Worm (Caenorhabditis elegans) whole organism, young adult: Measurements from ENCODE around the gene Y54G11A.7.
"Not testable (repeated sequence)": the region's sequence is repeated elsewhere in the genome, so short reads cannot be mapped to it uniquely, and the experiment has no call there.

ENCODE experiments used
- B0019.2 ChIP-seq: fragments of 200-800 bp; sonication (Bioruptor generic); conservative IDR thresholded peaks from 2 replicates; pipeline ENCODE4 v1.3.6; 2022; ENCODE audit warnings: missing genetic modification reagents, missing genetic modification characterization, missing compliant biosample characterization
- B0261.1 ChIP-seq: sonication (generic microtip); optimal IDR thresholded peaks from 2 replicates; lab custom pipeline; 2016; ENCODE audit warnings: mild to moderate bottlenecking, missing genetic modification characterization, moderate library complexity, missing compliant biosample characterization
- F23B12.7 ChIP-seq: sonication (generic microtip); optimal IDR thresholded peaks from 2 replicates; lab custom pipeline; 2017; ENCODE audit warnings: missing genetic modification characterization, mild to moderate bottlenecking, missing compliant biosample characterization, antibody characterized with exemption, moderate library complexity; ENCODE audit not compliant: insufficient read depth
- F33H1.4 ChIP-seq: fragments of 200-800 bp; sonication (Bioruptor generic); IDR thresholded peaks from 2 replicates; pipeline ENCODE4 v1.3.6; 2022; ENCODE audit warnings: missing genetic modification reagents, missing genetic modification characterization, missing compliant biosample characterization
- F37B4.10 ChIP-seq: fragments of 200-800 bp; sonication (Bioruptor generic); IDR thresholded peaks from 2 replicates; pipeline ENCODE4 v1.3.6; 2022; ENCODE audit warnings: missing genetic modification characterization, missing compliant biosample characterization
- F39B2.1 ChIP-seq: fragments of 200-800 bp; sonication (Bioruptor generic); IDR thresholded peaks from 2 replicates; pipeline ENCODE4 v1.3.6; 2022; ENCODE audit warnings: missing genetic modification reagents, missing genetic modification characterization, missing compliant biosample characterization
- F52B5.7 ChIP-seq: sonication (generic microtip); optimal IDR thresholded peaks from 2 replicates; lab custom pipeline; 2016; ENCODE audit warnings: mild to moderate bottlenecking, missing genetic modification characterization, missing compliant biosample characterization
- K11D2.4 ChIP-seq: fragments of 200-800 bp; sonication (Bioruptor generic); IDR thresholded peaks from 2 replicates; pipeline ENCODE4 v1.3.6; 2022; ENCODE audit warnings: missing genetic modification reagents, missing genetic modification characterization, missing compliant biosample characterization
- T07F8.4 ChIP-seq: sonication (generic microtip); optimal IDR thresholded peaks from 2 replicates; lab custom pipeline; 2016; ENCODE audit warnings: mild to moderate bottlenecking, missing genetic modification characterization, moderate library complexity, missing compliant biosample characterization
- Y53F4B.3 ChIP-seq: fragments of 200-800 bp; sonication (Bioruptor generic); IDR thresholded peaks from 2 replicates; pipeline ENCODE4 v1.3.6; 2022; ENCODE audit warnings: missing genetic modification reagents, missing genetic modification characterization, missing compliant biosample characterization
- Y53G8AR.9 ChIP-seq: fragments of 200-800 bp; sonication (Bioruptor generic); conservative IDR thresholded peaks from 2 replicates; pipeline ENCODE4 v1.3.6; 2022; ENCODE audit warnings: missing genetic modification reagents, missing genetic modification characterization, missing compliant biosample characterization
- Y79H2A.3 ChIP-seq: fragments of 200-800 bp; sonication (Bioruptor generic); conservative IDR thresholded peaks from 2 replicates; pipeline ENCODE4 v1.3.6; 2022; ENCODE audit warnings: missing genetic modification reagents, missing genetic modification characterization, missing compliant biosample characterization
- akir-1 ChIP-seq: fragments of 200-800 bp; sonication (Bioruptor generic); optimal IDR thresholded peaks from 2 replicates; lab custom pipeline; 2018; ENCODE audit warnings: mild to moderate bottlenecking, missing genetic modification characterization, moderate library complexity, missing compliant biosample characterization
- ama-1 ChIP-seq, 3 experiments: fragments of 150-350 bp in 1 of 3; sonication (generic microtip) in 2 of 3; optimal IDR thresholded peaks; 2 replicates each; lab custom pipeline; 2014 to 2018; ENCODE audit warnings: missing biosample characterization in 2 of 3, missing genetic modification characterization in 2 of 3, missing genetic modification reagents in 2 of 3
- aptf-3 ChIP-seq: fragments of 200-800 bp; sonication (Bioruptor generic); IDR thresholded peaks from 2 replicates; pipeline ENCODE4 v1.3.6; 2022; ENCODE audit warnings: missing genetic modification characterization, missing compliant biosample characterization
- atf-7 ChIP-seq: sonication (generic microtip); optimal IDR thresholded peaks from 2 replicates; lab custom pipeline; 2017; ENCODE audit warnings: mild to moderate bottlenecking, missing genetic modification characterization, missing compliant biosample characterization
- athp-1 ChIP-seq: sonication (generic microtip); optimal IDR thresholded peaks from 2 replicates; lab custom pipeline; 2017; ENCODE audit warnings: mild to moderate bottlenecking, missing genetic modification characterization, missing compliant biosample characterization
- attf-3 ChIP-seq: fragments of 200-800 bp; sonication (Bioruptor generic); conservative IDR thresholded peaks from 2 replicates; pipeline ENCODE4 v1.3.6; 2022; ENCODE audit warnings: missing genetic modification reagents, missing genetic modification characterization, missing compliant biosample characterization
- attf-5 ChIP-seq: fragments of 200-800 bp; sonication (Bioruptor generic); optimal IDR thresholded peaks from 2 replicates; lab custom pipeline; 2018; ENCODE audit warnings: mild to moderate bottlenecking, missing genetic modification characterization, missing compliant biosample characterization
- ccch-3 ChIP-seq: fragments of 200-800 bp; sonication (Bioruptor generic); optimal IDR thresholded peaks from 2 replicates; lab custom pipeline; 2018; ENCODE audit warnings: mild to moderate bottlenecking, missing genetic modification characterization, missing compliant biosample characterization
- ceh-27 ChIP-seq: fragments of 200-800 bp; sonication (Bioruptor generic); optimal IDR thresholded peaks from 2 replicates; lab custom pipeline; 2018; ENCODE audit warnings: mild to moderate bottlenecking, missing genetic modification characterization, moderate library complexity, missing compliant biosample characterization
- ceh-40 ChIP-seq: fragments of 200-800 bp; sonication (Bioruptor generic); IDR thresholded peaks from 2 replicates; pipeline ENCODE4 v1.3.6; 2022; ENCODE audit warnings: missing genetic modification characterization, missing compliant biosample characterization
- ceh-58 ChIP-seq: fragments of 200-800 bp; sonication (Bioruptor generic); IDR thresholded peaks from 2 replicates; pipeline ENCODE4 v1.3.6; 2022; ENCODE audit warnings: missing genetic modification characterization, missing compliant biosample characterization
- ceh-79 ChIP-seq: sonication (generic microtip); optimal IDR thresholded peaks from 2 replicates; lab custom pipeline; 2017; ENCODE audit warnings: mild to moderate bottlenecking, missing genetic modification characterization, missing compliant biosample characterization
- ceh-91 ChIP-seq: fragments of 200-800 bp; sonication (Bioruptor generic); IDR thresholded peaks from 2 replicates; pipeline ENCODE4 v1.3.6; 2022; ENCODE audit warnings: missing genetic modification reagents, missing genetic modification characterization, missing compliant biosample characterization
- chd-7 ChIP-seq: sonication (generic microtip); optimal IDR thresholded peaks from 2 replicates; lab custom pipeline; 2016; ENCODE audit warnings: mild to moderate bottlenecking, missing genetic modification characterization, moderate library complexity, missing compliant biosample characterization
- efl-1 ChIP-seq: fragments of 150-350 bp; optimal IDR thresholded peaks from 2 replicates; lab custom pipeline; 2014; ENCODE audit warnings: missing biosample characterization, missing genetic modification reagents, missing genetic modification characterization
- egl-44 ChIP-seq: fragments of 200-800 bp; sonication (Bioruptor generic); IDR thresholded peaks from 2 replicates; pipeline ENCODE4 v1.3.6; 2022; ENCODE audit warnings: missing genetic modification reagents, missing genetic modification characterization, missing compliant biosample characterization
- egrh-3 ChIP-seq: fragments of 200-800 bp; sonication (Bioruptor generic); IDR thresholded peaks from 2 replicates; pipeline ENCODE4 v1.3.6; 2022; ENCODE audit warnings: missing genetic modification reagents, missing genetic modification characterization, missing compliant biosample characterization
- ekl-4 ChIP-seq: fragments of 200-800 bp; sonication (Bioruptor generic); IDR thresholded peaks from 2 replicates; pipeline ENCODE4 v1.3.6; 2022; ENCODE audit warnings: missing genetic modification reagents, missing genetic modification characterization, missing compliant biosample characterization
- ets-4 ChIP-seq: fragments of 200-800 bp; sonication (Bioruptor generic); optimal IDR thresholded peaks from 2 replicates; lab custom pipeline; 2018; ENCODE audit warnings: mild to moderate bottlenecking, missing genetic modification characterization, missing compliant biosample characterization
- gei-17 ChIP-seq: fragments of 200-800 bp; sonication (Bioruptor generic); optimal IDR thresholded peaks from 2 replicates; lab custom pipeline; 2018; ENCODE audit warnings: mild to moderate bottlenecking, missing genetic modification characterization, missing compliant biosample characterization
- hlh-12 ChIP-seq: sonication (generic microtip); optimal IDR thresholded peaks from 2 replicates; lab custom pipeline; 2016; ENCODE audit warnings: missing genetic modification characterization, missing compliant biosample characterization
- hlh-26 ChIP-seq: fragments of 200-800 bp; sonication (Bioruptor generic); conservative IDR thresholded peaks from 2 replicates; pipeline ENCODE4 v1.3.6; 2022; ENCODE audit warnings: missing genetic modification reagents, missing genetic modification characterization, missing compliant biosample characterization
- let-607 ChIP-seq, 2 experiments: fragments of 200-800 bp in 1 of 2; sonication (Bioruptor generic) in 1 of 2; sonication (generic microtip) in 1 of 2; optimal IDR thresholded peaks; 2 replicates each; lab custom pipeline; 2016 to 2018; ENCODE audit warnings: mild to moderate bottlenecking in 2 of 2, missing compliant biosample characterization in 2 of 2, missing genetic modification characterization in 2 of 2, moderate library complexity in 2 of 2, missing genotype in 1 of 2
- lin-35 ChIP-seq, 3 experiments: fragments of 150-350 bp in 2 of 3; sonication (generic microtip) in 1 of 3; optimal IDR thresholded peaks; 2 replicates each; lab custom pipeline; 2014 to 2018; ENCODE audit warnings: missing biosample characterization in 3 of 3, missing genetic modification characterization in 3 of 3, missing genetic modification reagents in 3 of 3
- lin-54 ChIP-seq: fragments of 200-800 bp; sonication (Bioruptor generic); optimal IDR thresholded peaks from 2 replicates; lab custom pipeline; 2018; ENCODE audit warnings: mild to moderate bottlenecking, missing genetic modification characterization, missing compliant biosample characterization
- lir-1 ChIP-seq: fragments of 200-800 bp; sonication (Bioruptor generic); conservative IDR thresholded peaks from 2 replicates; pipeline ENCODE4 v1.3.6; 2022; ENCODE audit warnings: missing genetic modification reagents, missing genetic modification characterization, missing compliant biosample characterization
- nfya-1 ChIP-seq: sonication (generic microtip); optimal IDR thresholded peaks from 2 replicates; lab custom pipeline; 2017; ENCODE audit warnings: antibody characterized with exemption, missing compliant biosample characterization, missing genetic modification characterization, borderline replicate concordance; ENCODE audit not compliant: insufficient read depth
- nfyb-1 ChIP-seq: fragments of 200-800 bp; sonication (Bioruptor generic); IDR thresholded peaks from 2 replicates; pipeline ENCODE4 v1.3.6; 2022; ENCODE audit warnings: missing genetic modification reagents, missing genetic modification characterization, missing compliant biosample characterization
- nhr-179 ChIP-seq: sonication (generic microtip); optimal IDR thresholded peaks from 2 replicates; lab custom pipeline; 2016; ENCODE audit warnings: mild to moderate bottlenecking, missing genetic modification characterization, missing compliant biosample characterization
- sdz-38 ChIP-seq: sonication (generic microtip); optimal IDR thresholded peaks from 2 replicates; lab custom pipeline; 2016; ENCODE audit warnings: missing genotype, missing genetic modification characterization, missing compliant biosample characterization
- snpc-4 ChIP-seq, 5 experiments: fragments of 150-350 bp in 1 of 5; sonication (generic microtip) in 4 of 5; optimal IDR thresholded peaks; 2 replicates each; lab custom pipeline; 2014 to 2018; ENCODE audit warnings: missing genetic modification characterization in 5 of 5, missing biosample characterization in 3 of 5, antibody characterized with exemption in 2 of 5, mild to moderate bottlenecking in 2 of 5, missing compliant biosample characterization in 2 of 5, missing genotype in 2 of 5, moderate library complexity in 2 of 5, missing genetic modification reagents in 1 of 5
- somi-1 ChIP-seq: fragments of 200-800 bp; sonication (Bioruptor generic); optimal IDR thresholded peaks from 2 replicates; lab custom pipeline; 2018; ENCODE audit warnings: mild to moderate bottlenecking, missing genetic modification characterization, missing compliant biosample characterization
- ztf-3 ChIP-seq: fragments of 200-800 bp; sonication (Bioruptor generic); optimal IDR thresholded peaks from 2 replicates; lab custom pipeline; 2018; ENCODE audit warnings: mild to moderate bottlenecking, missing genetic modification characterization, missing compliant biosample characterization

The Y54G11A.7 gene

DNA sequence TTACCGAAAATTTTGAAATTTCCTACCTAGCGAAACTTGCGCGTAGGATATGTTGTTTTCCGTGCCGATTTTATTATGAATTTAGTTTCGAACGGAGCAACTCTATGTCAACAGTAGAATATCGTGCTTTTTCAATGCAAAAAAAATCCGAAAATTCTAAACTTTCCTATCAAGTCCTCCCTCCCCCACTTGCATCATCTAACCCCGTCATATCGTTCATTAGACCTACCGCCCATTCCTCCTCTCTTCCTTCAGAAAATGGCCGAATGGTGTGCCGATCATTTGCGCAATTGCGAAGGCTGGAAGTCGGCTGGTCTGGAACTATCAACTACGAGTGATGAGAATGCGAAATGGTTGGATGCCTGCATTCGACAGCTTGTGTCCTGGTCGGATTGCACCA, at the start of gene Y54G11A.7:
Gene Y54G11A.7 (plus strand): TSS at position 256 of the 400 bp plus-strand sequence.
- TF ChIP-seq akir-1 (GFP tag; lab: Kevin White, UChicago); hlh-12 (tag; lab: Kevin White, UChicago); Y79H2A.3 (GFP tag; lab: Robert Waterston, UW): not testable (repeated sequence)

DNA sequence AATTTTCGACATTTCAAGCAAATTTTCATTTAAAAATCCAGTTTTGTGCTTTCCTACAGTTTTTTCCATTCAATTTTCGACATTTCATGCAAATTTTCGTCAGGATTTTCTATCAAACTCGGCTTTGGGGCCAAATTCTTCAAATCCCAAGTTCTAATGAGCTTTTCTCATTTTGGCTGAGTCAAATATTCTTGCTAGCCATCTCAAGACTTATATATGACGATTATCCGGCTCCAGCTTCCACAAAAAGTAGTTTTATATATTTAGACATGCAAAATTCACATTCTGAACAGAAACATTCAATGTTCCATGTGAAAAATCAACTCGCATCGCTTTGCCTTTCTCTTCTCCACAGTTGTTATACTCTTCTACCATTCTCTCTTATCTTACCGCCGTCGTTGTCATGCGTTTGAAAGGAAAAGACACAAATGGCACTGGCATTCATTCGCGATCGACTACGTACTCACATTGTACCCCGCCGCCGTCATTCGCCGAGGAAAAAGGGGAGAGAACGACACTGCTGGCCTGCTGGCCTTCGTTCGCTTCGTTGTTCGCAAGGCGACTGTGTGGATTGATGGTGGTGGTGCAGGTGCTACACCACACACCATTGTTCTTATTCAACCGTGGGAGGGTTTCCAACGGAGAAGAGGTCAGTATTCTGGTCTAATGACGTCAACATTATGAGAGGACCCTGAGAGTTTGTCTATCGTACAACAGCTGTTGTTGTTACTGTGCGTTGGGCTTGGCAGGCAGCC, 49.2 kb upstream of the Y54G11A.7 start:
- TF ChIP-seq aptf-3 (GFP tag; lab: Robert Waterston, UW) (no peak), lin-35 (GFP tag; optimal IDR thresholded peaks at IDR 0.05; lab: Kevin White, UChicago) (no peak), attf-5 (peak; percentile 29), B0019.2 (GFP tag; lab: Robert Waterston, UW) (no peak), egrh-3 (GFP tag; lab: Robert Waterston, UW) (peak; percentile 17; the same call in 1 of the 2 replicates), ceh-27 (no peak), ztf-3 (GFP tag; lab: Kevin White, UChicago) (no peak), ets-4 (GFP tag; lab: Kevin White, UChicago) (peak; percentile 75), ceh-40 (GFP tag; lab: Robert Waterston, UW) (no peak), F23B12.7 (tag; lab: Kevin White, UChicago) (no peak), atf-7 (no peak), gei-17 (GFP tag; lab: Kevin White, UChicago) (no peak), snpc-4 (GFP tag; optimal IDR thresholded peaks at IDR 0.05; lab: Kevin White, UChicago) (no peak), snpc-4 (tag; optimal IDR thresholded peaks at IDR 0.05; lab: Kevin White, UChicago) (peak in 1 of 4 experiments; percentile 6), efl-1 (GFP tag; lab: Kevin White, UChicago) (no peak), somi-1 (GFP tag; lab: Kevin White, UChicago) (no peak), nfya-1 (tag; lab: Kevin White, UChicago) (no peak), chd-7 (tag; lab: Kevin White, UChicago) (no peak), nfyb-1 (GFP tag; lab: Robert Waterston, UW) (peak; percentile 54; the same call in 1 of the 2 replicates), nhr-179 (tag; lab: Kevin White, UChicago) (no peak), F39B2.1 (GFP tag; lab: Robert Waterston, UW) (no peak), T07F8.4 (tag; lab: Kevin White, UChicago) (no peak), Y53F4B.3 (no peak), ceh-58 (GFP tag; lab: Robert Waterston, UW) (no peak), athp-1 (tag; lab: Kevin White, UChicago) (no peak), F33H1.4 (no peak), ekl-4 (GFP tag; lab: Robert Waterston, UW) (no peak), attf-3 (GFP tag; lab: Robert Waterston, UW) (no peak), ceh-79 (no peak), K11D2.4 (GFP tag; lab: Robert Waterston, UW) (no peak), B0261.1 (no peak), hlh-26 (GFP tag; lab: Robert Waterston, UW) (no peak), lir-1 (GFP tag; lab: Robert Waterston, UW) (no peak), egl-44 (no peak), let-607 (tag; optimal IDR thresholded peaks at IDR 0.05; lab: Kevin White, UChicago) (no peak), sdz-38 (tag; lab: Kevin White, UChicago) (no peak), F37B4.10 (GFP tag; lab: Robert Waterston, UW) (no peak), ama-1 (optimal IDR thresholded peaks at IDR 0.05; lab: Kevin White, UChicago) (no peak), ama-1 (GFP tag; optimal IDR thresholded peaks at IDR 0.05; lab: Kevin White, UChicago) (no peak), lin-54 (peak; percentile 23), Y53G8AR.9 (GFP tag; lab: Robert Waterston, UW) (no peak), ceh-91 (no peak), ccch-3 (GFP tag; lab: Kevin White, UChicago) (no peak), F52B5.7 (no peak)
